Worm (Caenorhabditis elegans) whole organism, young adult: ENCODE results near the gene msp-113.
"Not testable (repeated sequence)": the region's sequence is repeated elsewhere in the genome, so short reads cannot be mapped to it uniquely, and the experiment has no call there.

Source experiments
- B0019.2 ChIP-seq: fragments of 200-800 bp; sonication (Bioruptor generic); conservative IDR thresholded peaks from 2 replicates; pipeline ENCODE4 v1.3.6; 2022; ENCODE audit warnings: missing genetic modification reagents, missing genetic modification characterization, missing compliant biosample characterization
- B0035.1 ChIP-seq: sonication (generic microtip); optimal IDR thresholded peaks from 2 replicates; lab custom pipeline; 2016; ENCODE audit warnings: missing genetic modification characterization, mild to moderate bottlenecking, missing compliant biosample characterization, missing genotype, missing genetic modification reagents
- B0261.1 ChIP-seq: sonication (generic microtip); optimal IDR thresholded peaks from 2 replicates; lab custom pipeline; 2016; ENCODE audit warnings: mild to moderate bottlenecking, missing genetic modification characterization, moderate library complexity, missing compliant biosample characterization
- C06A6.2 ChIP-seq: fragments of 200-800 bp; sonication (Bioruptor generic); conservative IDR thresholded peaks from 2 replicates; pipeline ENCODE4 v1.3.6; 2022; ENCODE audit warnings: missing genetic modification characterization, missing compliant biosample characterization
- D2030.7 ChIP-seq: fragments of 200-800 bp; sonication (Bioruptor generic); IDR thresholded peaks from 2 replicates; pipeline ENCODE4 v1.3.6; 2022; ENCODE audit warnings: missing genetic modification reagents, missing genetic modification characterization, missing compliant biosample characterization
- F22D6.2 ChIP-seq: sonication (generic microtip); optimal IDR thresholded peaks from 2 replicates; lab custom pipeline; 2016; ENCODE audit warnings: mild to moderate bottlenecking, missing genetic modification characterization, missing compliant biosample characterization
- F33H1.4 ChIP-seq: fragments of 200-800 bp; sonication (Bioruptor generic); IDR thresholded peaks from 2 replicates; pipeline ENCODE4 v1.3.6; 2022; ENCODE audit warnings: missing genetic modification reagents, missing genetic modification characterization, missing compliant biosample characterization
- F39B2.1 ChIP-seq: fragments of 200-800 bp; sonication (Bioruptor generic); IDR thresholded peaks from 2 replicates; pipeline ENCODE4 v1.3.6; 2022; ENCODE audit warnings: missing genetic modification reagents, missing genetic modification characterization, missing compliant biosample characterization
- F57A8.1 ChIP-seq: fragments of 200-800 bp; sonication (Bioruptor generic); optimal IDR thresholded peaks from 2 replicates; lab custom pipeline; 2018; ENCODE audit warnings: mild to moderate bottlenecking, missing genetic modification characterization, moderate library complexity, missing compliant biosample characterization
- K12H6.12 ChIP-seq: fragments of 200-800 bp; sonication (Bioruptor generic); optimal IDR thresholded peaks from 2 replicates; lab custom pipeline; 2018; ENCODE audit warnings: mild to moderate bottlenecking, missing genetic modification characterization, missing compliant biosample characterization
- T07F8.4 ChIP-seq: sonication (generic microtip); optimal IDR thresholded peaks from 2 replicates; lab custom pipeline; 2016; ENCODE audit warnings: mild to moderate bottlenecking, missing genetic modification characterization, moderate library complexity, missing compliant biosample characterization
- aptf-2 ChIP-seq: fragments of 200-800 bp; sonication (Bioruptor generic); conservative IDR thresholded peaks from 2 replicates; pipeline ENCODE4 v1.3.6; 2022; ENCODE audit warnings: missing genetic modification reagents, missing genetic modification characterization, missing compliant biosample characterization
- aptf-3 ChIP-seq: fragments of 200-800 bp; sonication (Bioruptor generic); IDR thresholded peaks from 2 replicates; pipeline ENCODE4 v1.3.6; 2022; ENCODE audit warnings: missing genetic modification characterization, missing compliant biosample characterization
- attf-3 ChIP-seq: fragments of 200-800 bp; sonication (Bioruptor generic); conservative IDR thresholded peaks from 2 replicates; pipeline ENCODE4 v1.3.6; 2022; ENCODE audit warnings: missing genetic modification reagents, missing genetic modification characterization, missing compliant biosample characterization
- ceh-27 ChIP-seq: fragments of 200-800 bp; sonication (Bioruptor generic); optimal IDR thresholded peaks from 2 replicates; lab custom pipeline; 2018; ENCODE audit warnings: mild to moderate bottlenecking, missing genetic modification characterization, moderate library complexity, missing compliant biosample characterization
- die-1 ChIP-seq: sonication (generic microtip); optimal IDR thresholded peaks from 2 replicates; lab custom pipeline; 2016; ENCODE audit warnings: missing genotype, mild to moderate bottlenecking, missing genetic modification characterization, missing compliant biosample characterization
- dox-1 ChIP-seq: fragments of 200-800 bp; sonication (Bioruptor generic); IDR thresholded peaks from 2 replicates; pipeline ENCODE4 v1.3.6; 2022; ENCODE audit warnings: missing genetic modification reagents, missing genetic modification characterization, missing compliant biosample characterization
- dpff-1 ChIP-seq: sonication (generic microtip); optimal IDR thresholded peaks from 2 replicates; lab custom pipeline; 2017; ENCODE audit warnings: mild to moderate bottlenecking, missing genetic modification characterization, missing compliant biosample characterization
- egrh-3 ChIP-seq: fragments of 200-800 bp; sonication (Bioruptor generic); IDR thresholded peaks from 2 replicates; pipeline ENCODE4 v1.3.6; 2022; ENCODE audit warnings: missing genetic modification reagents, missing genetic modification characterization, missing compliant biosample characterization
- ets-4 ChIP-seq: fragments of 200-800 bp; sonication (Bioruptor generic); optimal IDR thresholded peaks from 2 replicates; lab custom pipeline; 2018; ENCODE audit warnings: mild to moderate bottlenecking, missing genetic modification characterization, missing compliant biosample characterization
- him-1 ChIP-seq: sonication (generic microtip); optimal IDR thresholded peaks from 2 replicates; lab custom pipeline; 2016; ENCODE audit warnings: missing genotype, missing genetic modification reagents, missing genetic modification characterization, missing compliant biosample characterization
- hmg-20 ChIP-seq: fragments of 200-800 bp; sonication (Bioruptor generic); IDR thresholded peaks from 2 replicates; pipeline ENCODE4 v1.3.6; 2022; ENCODE audit warnings: missing genetic modification reagents, missing genetic modification characterization, missing compliant biosample characterization
- hrde-1 ChIP-seq: sonication (generic microtip); optimal IDR thresholded peaks from 2 replicates; lab custom pipeline; 2016; ENCODE audit warnings: missing genetic modification characterization, mild to moderate bottlenecking, missing compliant biosample characterization, moderate library complexity, missing genotype, missing genetic modification reagents, borderline replicate concordance
- lag-1 ChIP-seq: fragments of 200-800 bp; sonication (Bioruptor generic); IDR thresholded peaks from 2 replicates; pipeline ENCODE4 v1.3.6; 2022; ENCODE audit warnings: missing genetic modification reagents, missing genetic modification characterization, missing compliant biosample characterization
- let-526 ChIP-seq: fragments of 200-800 bp; sonication (Bioruptor generic); IDR thresholded peaks from 2 replicates; pipeline ENCODE4 v1.3.6; 2022; ENCODE audit warnings: missing genetic modification reagents, missing genetic modification characterization, missing compliant biosample characterization
- lin-54 ChIP-seq: fragments of 200-800 bp; sonication (Bioruptor generic); optimal IDR thresholded peaks from 2 replicates; lab custom pipeline; 2018; ENCODE audit warnings: mild to moderate bottlenecking, missing genetic modification characterization, missing compliant biosample characterization
- lsl-1 ChIP-seq: fragments of 200-800 bp; sonication (Bioruptor generic); optimal IDR thresholded peaks from 2 replicates; lab custom pipeline; 2018; ENCODE audit warnings: mild to moderate bottlenecking, missing genetic modification characterization, moderate library complexity, missing compliant biosample characterization
- lsy-27 ChIP-seq: sonication (generic microtip); optimal IDR thresholded peaks from 2 replicates; lab custom pipeline; 2017; ENCODE audit warnings: missing genetic modification characterization, mild to moderate bottlenecking, missing compliant biosample characterization, antibody characterized with exemption, missing genotype, borderline replicate concordance; ENCODE audit not compliant: insufficient read depth
- madf-10 ChIP-seq: sonication (generic microtip); optimal IDR thresholded peaks from 2 replicates; lab custom pipeline; 2016; ENCODE audit warnings: mild to moderate bottlenecking, missing genetic modification characterization, missing compliant biosample characterization
- mcd-1 ChIP-seq: fragments of 200-800 bp; sonication (Bioruptor generic); IDR thresholded peaks from 2 replicates; pipeline ENCODE4 v1.3.6; 2022; ENCODE audit warnings: missing genetic modification reagents, missing genetic modification characterization, missing compliant biosample characterization
- mxl-1 ChIP-seq: sonication (generic microtip); optimal IDR thresholded peaks from 2 replicates; lab custom pipeline; 2016; ENCODE audit warnings: missing genetic modification characterization, missing compliant biosample characterization
- nhr-120 ChIP-seq: fragments of 200-800 bp; sonication (Bioruptor generic); IDR thresholded peaks from 2 replicates; pipeline ENCODE4 v1.3.6; 2022; ENCODE audit warnings: missing genetic modification characterization, missing compliant biosample characterization
- nhr-27 ChIP-seq: fragments of 200-800 bp; sonication (Bioruptor generic); optimal IDR thresholded peaks from 2 replicates; lab custom pipeline; 2018; ENCODE audit warnings: mild to moderate bottlenecking, missing genetic modification characterization, moderate library complexity, missing compliant biosample characterization
- pbrm-1 ChIP-seq: fragments of 200-800 bp; sonication (Bioruptor generic); IDR thresholded peaks from 2 replicates; pipeline ENCODE4 v1.3.6; 2022; ENCODE audit warnings: missing genetic modification reagents, missing genetic modification characterization, missing compliant biosample characterization
- rpc-1 ChIP-seq, 2 experiments: fragments of 150-350 bp in 1 of 2; sonication (generic microtip) in 1 of 2; optimal IDR thresholded peaks; 2 replicates each; lab custom pipeline; 2014 to 2018; ENCODE audit warnings: missing biosample characterization in 1 of 2, missing genetic modification characterization in 1 of 2, missing genetic modification reagents in 1 of 2, missing genotype in 1 of 2
- snpc-4 ChIP-seq, 5 experiments: fragments of 150-350 bp in 1 of 5; sonication (generic microtip) in 4 of 5; optimal IDR thresholded peaks; 2 replicates each; lab custom pipeline; 2014 to 2018; ENCODE audit warnings: missing genetic modification characterization in 5 of 5, missing biosample characterization in 3 of 5, antibody characterized with exemption in 2 of 5, mild to moderate bottlenecking in 2 of 5, missing compliant biosample characterization in 2 of 5, missing genotype in 2 of 5, moderate library complexity in 2 of 5, missing genetic modification reagents in 1 of 5
- zfh-2 ChIP-seq: fragments of 200-800 bp; sonication (Bioruptor generic); conservative IDR thresholded peaks from 2 replicates; pipeline ENCODE4 v1.3.6; 2022; ENCODE audit warnings: missing genetic modification reagents, missing genetic modification characterization, missing compliant biosample characterization
- zim-3 ChIP-seq: sonication (generic microtip); optimal IDR thresholded peaks from 2 replicates; lab custom pipeline; 2017; ENCODE audit warnings: mild to moderate bottlenecking, missing genetic modification characterization, moderate library complexity, missing compliant biosample characterization
- ztf-18 ChIP-seq: sonication (generic microtip); optimal IDR thresholded peaks from 2 replicates; lab custom pipeline; 2016; ENCODE audit warnings: missing genotype, mild to moderate bottlenecking, missing genetic modification characterization, missing compliant biosample characterization
- ztf-22 ChIP-seq: fragments of 200-800 bp; sonication (Bioruptor generic); optimal IDR thresholded peaks from 2 replicates; lab custom pipeline; 2018; ENCODE audit warnings: mild to moderate bottlenecking, missing genetic modification characterization, moderate library complexity, missing compliant biosample characterization
- ztf-3 ChIP-seq: fragments of 200-800 bp; sonication (Bioruptor generic); optimal IDR thresholded peaks from 2 replicates; lab custom pipeline; 2018; ENCODE audit warnings: mild to moderate bottlenecking, missing genetic modification characterization, missing compliant biosample characterization

Gene msp-113

ce11 chrIV:5309742-5310141 is 12.0 kb downstream of the msp-113 start, which contains the start of gene ZK354.3:
Gene ZK354.3, plus strand, starts transcription at chrIV:5310042.
- no peak for TF ChIP-seq F57A8.1 (GFP tag; lab: Kevin White, UChicago)
- no peak for TF ChIP-seq aptf-2
- no peak for TF ChIP-seq mcd-1 (GFP tag; lab: Robert Waterston, UW)
- no peak for TF ChIP-seq B0261.1 (tag; lab: Kevin White, UChicago)
- no peak for TF ChIP-seq mxl-1
- TF ChIP-seq rpc-1 (optimal IDR thresholded peaks at IDR 0.05; lab: Kevin White, UChicago): no peak
- no peak for TF ChIP-seq rpc-1 (tag; optimal IDR thresholded peaks at IDR 0.05; lab: Kevin White, UChicago)
- no peak for TF ChIP-seq dpff-1 (tag; lab: Kevin White, UChicago)
- no peak for TF ChIP-seq B0019.2 (GFP tag; lab: Robert Waterston, UW)
- TF ChIP-seq zim-3 (tag; lab: Kevin White, UChicago): no peak
- no peak for TF ChIP-seq aptf-3
- no peak for TF ChIP-seq dox-1 (GFP tag; lab: Robert Waterston, UW)
- no peak for TF ChIP-seq lsy-27 (tag; lab: Kevin White, UChicago)
- TF ChIP-seq hrde-1 (tag; lab: Kevin White, UChicago): no peak
- no peak for TF ChIP-seq lin-54 (GFP tag; lab: Kevin White, UChicago)
- no peak for TF ChIP-seq F33H1.4 (GFP tag; lab: Robert Waterston, UW)
- no peak for TF ChIP-seq ztf-3 (GFP tag; lab: Kevin White, UChicago)

DNA sequence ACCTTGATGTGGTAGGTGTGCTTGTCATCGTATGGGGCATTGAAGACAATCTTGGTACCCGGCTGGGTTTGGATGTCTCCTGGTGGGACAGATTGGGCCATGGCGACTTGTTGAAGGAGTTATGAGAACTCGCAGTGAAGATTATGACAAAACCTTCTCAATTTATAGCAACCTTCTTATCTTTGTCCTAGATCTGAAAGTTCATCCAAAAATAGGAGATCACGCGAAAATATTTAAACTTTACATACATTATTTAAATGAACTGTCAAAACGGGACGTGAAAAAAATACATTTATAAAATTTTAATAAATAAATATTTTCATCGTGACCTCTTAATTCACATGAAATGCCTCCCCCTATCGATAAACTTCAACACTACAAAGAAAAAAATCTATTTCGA is 15.2 kb downstream of the msp-113 start, which contains the start of the genes msp-59 and ZK354.2:
TSS of gene msp-59 (minus strand) at position 101 of the 400 bp plus-strand sequence.
TSS of gene ZK354.2 (plus strand) at position 395 of the 400 bp plus-strand sequence.
- not testable (repeated sequence) for TF ChIP-seq lsy-27 (tag; lab: Kevin White, UChicago); madf-10 (tag; lab: Kevin White, UChicago); nhr-120 (GFP tag; lab: Robert Waterston, UW)

- not testable (repeated sequence) for TF ChIP-seq T07F8.4; F39B2.1 (GFP tag; lab: Robert Waterston, UW); aptf-2
These were observed 18.5 kb downstream of the msp-113 start, which contains the start of gene msp-65 for ce11 chrIV:5316223-5316622. Gene msp-65, plus strand, starts transcription at chrIV:5316523.

ce11 chrIV:5317106-5317505 is 19.3 kb downstream of the msp-113 start:
- peak; percentile 94 for TF ChIP-seq D2030.7 (GFP tag; lab: Robert Waterston, UW)
- TF ChIP-seq ztf-22 (GFP tag; lab: Kevin White, UChicago): no peak
- TF ChIP-seq ets-4 (GFP tag; lab: Kevin White, UChicago): no peak
- peak; percentile 85 for TF ChIP-seq pbrm-1
- no peak for TF ChIP-seq die-1 (tag; lab: Kevin White, UChicago)
- TF ChIP-seq lsl-1 (GFP tag; lab: Kevin White, UChicago): peak; percentile 40
- no peak for TF ChIP-seq attf-3 (GFP tag; lab: Robert Waterston, UW)
- no peak for TF ChIP-seq ceh-27
- no peak for TF ChIP-seq rpc-1 (optimal IDR thresholded peaks at IDR 0.05; lab: Kevin White, UChicago)
- TF ChIP-seq rpc-1 (tag; optimal IDR thresholded peaks at IDR 0.05; lab: Kevin White, UChicago): no peak
- no peak for TF ChIP-seq lag-1
- no peak for TF ChIP-seq ztf-18
- TF ChIP-seq hmg-20 (GFP tag; lab: Robert Waterston, UW): peak; percentile 28; the same call in 1 of the 2 replicates
- TF ChIP-seq ztf-3 (GFP tag; lab: Kevin White, UChicago): no peak
- TF ChIP-seq zim-3 (tag; lab: Kevin White, UChicago): no peak
- TF ChIP-seq zfh-2 (GFP tag; lab: Robert Waterston, UW): no peak
- TF ChIP-seq egrh-3 (GFP tag; lab: Robert Waterston, UW): no peak
- TF ChIP-seq snpc-4 (GFP tag; optimal IDR thresholded peaks at IDR 0.05; lab: Kevin White, UChicago): peak; percentile 94
- peak; percentile 93 to 99 (median 98) for TF ChIP-seq snpc-4 (tag; optimal IDR thresholded peaks at IDR 0.05; lab: Kevin White, UChicago)
- TF ChIP-seq nhr-27: no peak
- TF ChIP-seq B0035.1 (tag; lab: Kevin White, UChicago): no peak
- TF ChIP-seq C06A6.2: no peak
- no peak for TF ChIP-seq let-526 (GFP tag; lab: Robert Waterston, UW)
- no peak for TF ChIP-seq F22D6.2 (tag; lab: Kevin White, UChicago)
- peak; percentile 44 for TF ChIP-seq him-1
- no peak for TF ChIP-seq K12H6.12 (tag; lab: Kevin White, UChicago)
